Fruit fly (Drosophila melanogaster): ENCODE data around the gene Cph.
A peak's percentile ranks its signal among the peaks of the same experiment; 100 is the strongest.

Gene Cph

DNA sequence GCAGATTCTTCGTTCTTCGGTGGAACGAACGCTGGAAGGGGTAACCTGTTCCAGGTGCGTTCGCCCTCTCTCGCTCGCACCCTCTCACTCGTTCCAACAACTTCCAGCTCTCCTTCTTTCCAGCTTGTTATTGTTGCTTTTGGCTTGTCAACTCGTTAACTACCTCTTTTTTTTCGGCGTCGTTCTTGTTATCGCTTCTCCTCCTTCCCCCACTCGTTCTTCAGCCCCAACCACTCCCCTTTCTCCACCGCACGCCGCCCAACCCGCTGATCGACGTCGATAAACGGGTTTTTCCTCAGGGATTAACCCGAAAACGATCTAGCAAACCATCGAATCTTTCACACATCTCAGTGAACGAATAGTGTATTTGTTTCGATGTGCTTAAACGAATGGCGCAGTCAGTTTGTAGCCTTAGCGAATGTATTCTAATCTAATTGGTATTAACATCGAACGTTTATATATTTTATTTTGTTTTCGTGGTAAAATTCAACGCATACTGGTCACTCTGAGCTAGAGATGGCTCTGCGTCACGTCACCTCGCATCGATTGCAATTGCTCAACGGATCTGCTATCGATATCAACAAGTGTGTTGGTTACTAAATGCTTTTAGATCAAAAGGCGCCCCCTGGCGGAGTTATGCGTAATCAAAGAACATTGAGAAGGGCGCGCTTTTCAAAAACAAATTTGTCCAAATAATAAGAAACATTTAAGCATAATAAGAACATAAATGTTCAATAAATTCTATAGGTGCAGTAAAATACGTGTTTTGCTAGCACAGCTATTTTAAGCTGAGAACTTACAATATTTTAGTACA lies 27.5 kb upstream of the Cph start, which contains the start of gene fz4 (continued):
- TF ChIP-seq nerfin-1 (tag; optimal IDR thresholded peaks at IDR 0.05) (no peak), CG12155 (GFP tag; optimal IDR thresholded peaks at IDR 0.05) (peak; percentile 54), CG13287 (GFP tag; IDR thresholded peaks at IDR 0.05; ENCODE audit: partially characterized antibody) (peak; percentile 83), ham (GFP tag; IDR thresholded peaks at IDR 0.05) (no peak), kni (GFP tag; optimal IDR thresholded peaks at IDR 0.05) (peak; percentile 9), jing (GFP tag; optimal IDR thresholded peaks at IDR 0.05) (no peak), sisA (GFP tag; IDR thresholded peaks at IDR 0.05) (no peak), Ets65A (GFP tag) (no peak), Trl (optimal IDR thresholded peaks at IDR 0.05) (peak in 1 of 2 experiments; percentile 19), Trl (GFP tag; optimal IDR thresholded peaks at IDR 0.05) (no peak), chif (GFP tag; optimal IDR thresholded peaks at IDR 0.05) (no peak), Ada2b (GFP tag; IDR thresholded peaks at IDR 0.05) (no peak), vfl (GFP tag; optimal IDR thresholded peaks at IDR 0.05) (no peak), CG10209 (GFP tag; optimal IDR thresholded peaks at IDR 0.05) (no peak), Dll (GFP tag; IDR thresholded peaks at IDR 0.05; ENCODE audit: partially characterized antibody) (peak; percentile 78), CG18476 (GFP tag; optimal IDR thresholded peaks at IDR 0.05) (no peak), Sry-δ (GFP tag; optimal IDR thresholded peaks at IDR 0.05) (peak; percentile 89), Elba2 (GFP tag; optimal IDR thresholded peaks at IDR 0.05) (peak; percentile 18), inv (GFP tag; IDR thresholded peaks at IDR 0.05; ENCODE audit: partially characterized antibody) (peak; percentile 69), CG2120 (GFP tag; optimal IDR thresholded peaks at IDR 0.05) (peak; percentile 5), pan (optimal IDR thresholded peaks at IDR 0.05) (no peak), pan (GFP tag; optimal IDR thresholded peaks at IDR 0.05 in 1 of 2, IDR thresholded peaks at IDR 0.05 in 1 of 2) (no peak), hb (GFP tag; IDR thresholded peaks at IDR 0.05; ENCODE audit: partially characterized antibody) (peak; percentile 59; the same call in 1 of the 3 replicates), CG11695 (GFP tag; IDR thresholded peaks at IDR 0.05) (no peak), cg (GFP tag; optimal IDR thresholded peaks at IDR 0.05) (no peak), CG15073 (GFP tag; optimal IDR thresholded peaks at IDR 0.05) (no peak), GATAe (GFP tag; conservative IDR thresholded peaks at IDR 0.05) (peak; percentile 64; the same call in 1 of the 2 replicates), NC2β (GFP tag; optimal IDR thresholded peaks at IDR 0.05) (no peak), CG7372 (GFP tag; IDR thresholded peaks at IDR 0.05) (no peak), CG9609 (GFP tag; optimal IDR thresholded peaks at IDR 0.05) (no peak), CG10267 (tag; optimal IDR thresholded peaks at IDR 0.05) (peak; percentile 37), tio (GFP tag; optimal IDR thresholded peaks at IDR 0.05) (no peak), Kr (GFP tag; optimal IDR thresholded peaks at IDR 0.05) (peak; percentile 13), klu (GFP tag; IDR thresholded peaks at IDR 0.05) (no peak), CG14441 (GFP tag; IDR thresholded peaks at IDR 0.05) (no peak), ase (GFP tag; IDR thresholded peaks at IDR 0.05) (no peak), Side (GFP tag; optimal IDR thresholded peaks at IDR 0.05) (no peak), CG17361 (GFP tag; IDR thresholded peaks at IDR 0.05) (no peak), gfzf (GFP tag; optimal IDR thresholded peaks at IDR 0.05) (peak; percentile 63), CG9437 (GFP tag; optimal IDR thresholded peaks at IDR 0.05) (peak; percentile 63), hbn (GFP tag; IDR thresholded peaks at IDR 0.05; ENCODE audit: partially characterized antibody) (peak; percentile 57; the same call in 1 of the 2 replicates), tx (GFP tag; optimal IDR thresholded peaks at IDR 0.05) (no peak), fd102C (GFP tag; optimal IDR thresholded peaks at IDR 0.05) (no peak), Dip3 (GFP tag; optimal IDR thresholded peaks at IDR 0.05) (no peak), D19A (tag; optimal IDR thresholded peaks at IDR 0.05) (no peak), CG13296 (GFP tag; optimal IDR thresholded peaks at IDR 0.05) (no peak), org-1 (GFP tag; optimal IDR thresholded peaks at IDR 0.05) (no peak), ci (GFP tag; IDR thresholded peaks at IDR 0.05) (peak; percentile 61; the same call in 1 of the 3 replicates), sug (tag; optimal IDR thresholded peaks at IDR 0.05) (peak; percentile 16), E2f1 (GFP tag; IDR thresholded peaks at IDR 0.05) (no peak)
